Worm (Caenorhabditis elegans) whole organism, L2 larva: ENCODE data around the gene sec-20.

Experiments used
- R02D3.7 ChIP-seq: fragments of 150-350 bp; optimal IDR thresholded peaks from 2 replicates; lab custom pipeline; 2014; ENCODE audit warnings: missing biosample characterization, missing genetic modification characterization
- alr-1 ChIP-seq: fragments of 150-350 bp; optimal IDR thresholded peaks from 2 replicates; lab custom pipeline; 2014; ENCODE audit warnings: missing biosample characterization, missing genetic modification characterization
- aly-2 ChIP-seq: fragments of 150-350 bp; optimal IDR thresholded peaks from 2 replicates; lab custom pipeline; 2014; ENCODE audit warnings: missing biosample characterization, missing genetic modification characterization
- blmp-1 ChIP-seq: sonication (generic microtip); optimal IDR thresholded peaks from 2 replicates; lab custom pipeline; 2017; ENCODE audit warnings: missing genetic modification characterization, mild to moderate bottlenecking, missing compliant biosample characterization, antibody characterized with exemption, moderate library complexity; ENCODE audit not compliant: insufficient read depth
- ceh-82 ChIP-seq: fragments of 150-350 bp; optimal IDR thresholded peaks from 2 replicates; lab custom pipeline; 2014; ENCODE audit warnings: missing biosample characterization, missing genetic modification characterization
- egl-27 ChIP-seq: sonication (generic microtip); optimal IDR thresholded peaks from 3 replicates; lab custom pipeline; 2017; ENCODE audit warnings: missing biosample characterization, missing genetic modification reagents, missing genetic modification characterization
- lin-11 ChIP-seq: fragments of 150-350 bp; sonication (generic microtip); optimal IDR thresholded peaks from 2 replicates; lab custom pipeline; 2014; ENCODE audit warnings: missing biosample characterization, missing genetic modification characterization, inconsistent platforms, mixed read lengths
- nhr-10 ChIP-seq: sonication (generic microtip); optimal IDR thresholded peaks from 2 replicates; lab custom pipeline; 2017; ENCODE audit warnings: missing biosample characterization, missing genetic modification characterization
- nhr-23 ChIP-seq: fragments of 150-350 bp; optimal IDR thresholded peaks from 2 replicates; lab custom pipeline; 2014; ENCODE audit warnings: missing biosample characterization, missing genetic modification reagents, missing genetic modification characterization
- nhr-237 ChIP-seq: fragments of 150-350 bp; optimal IDR thresholded peaks from 2 replicates; lab custom pipeline; 2014; ENCODE audit warnings: missing biosample characterization, missing genetic modification characterization
- nhr-25 ChIP-seq: fragments of 150-350 bp; sonication (generic microtip); optimal IDR thresholded peaks from 3 replicates; lab custom pipeline; 2014; ENCODE audit warnings: missing biosample characterization, missing genetic modification characterization
- snpc-4 ChIP-seq: fragments of 150-350 bp; optimal IDR thresholded peaks from 2 replicates; lab custom pipeline; 2014; ENCODE audit warnings: missing biosample characterization, missing genetic modification characterization
- ztf-11 ChIP-seq: sonication (generic microtip); optimal IDR thresholded peaks from 2 replicates; lab custom pipeline; 2017; ENCODE audit warnings: missing biosample characterization, missing genetic modification characterization

DNA sequence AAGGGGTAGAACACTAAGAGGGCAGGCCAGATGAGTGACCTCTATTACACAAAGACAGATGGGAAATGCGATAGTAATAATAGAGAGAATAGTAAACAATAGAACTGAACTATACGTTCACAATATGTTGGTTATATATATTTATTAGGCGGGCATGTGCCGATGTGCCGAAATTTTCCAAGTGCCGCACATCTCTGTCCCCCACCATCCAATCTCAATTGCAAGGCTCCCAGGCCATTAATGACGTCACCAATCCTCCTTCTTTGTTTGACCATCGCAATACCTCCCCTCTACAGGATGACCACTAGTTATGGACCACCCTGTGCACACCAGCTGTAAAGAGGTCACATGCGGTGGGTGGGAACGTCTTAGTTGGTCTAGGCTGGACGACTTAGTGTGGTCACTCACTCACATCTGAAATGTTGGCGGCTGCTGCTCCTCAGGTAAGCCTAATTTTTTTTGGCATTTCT lies 12.7 kb upstream of the sec-20 start, which contains the start of gene F40G9.6:
- TF ChIP-seq blmp-1 (tag; lab: Kevin White, UChicago), result no peak
- TF ChIP-seq R02D3.7 (tag; lab: Kevin White, UChicago), result no peak
- no peak for TF ChIP-seq snpc-4
- TF ChIP-seq aly-2 (tag; lab: Kevin White, UChicago), result no peak
- no peak for TF ChIP-seq nhr-23 (tag; lab: Kevin White, UChicago)
- TF ChIP-seq ztf-11, result no peak
- TF ChIP-seq lin-11, result no peak
- no peak for TF ChIP-seq alr-1 (tag; lab: Kevin White, UChicago)
- TF ChIP-seq nhr-25, result no peak
- TF ChIP-seq ceh-82, result no peak
- TF ChIP-seq nhr-237 (tag; lab: Kevin White, UChicago), result no peak
- no peak for TF ChIP-seq nhr-10 (tag; lab: Kevin White, UChicago)
- no peak for TF ChIP-seq egl-27 (tag; lab: Kevin White, UChicago)
